Worm (Caenorhabditis elegans): Measurements from ENCODE around the gene R53.8.

DNA sequence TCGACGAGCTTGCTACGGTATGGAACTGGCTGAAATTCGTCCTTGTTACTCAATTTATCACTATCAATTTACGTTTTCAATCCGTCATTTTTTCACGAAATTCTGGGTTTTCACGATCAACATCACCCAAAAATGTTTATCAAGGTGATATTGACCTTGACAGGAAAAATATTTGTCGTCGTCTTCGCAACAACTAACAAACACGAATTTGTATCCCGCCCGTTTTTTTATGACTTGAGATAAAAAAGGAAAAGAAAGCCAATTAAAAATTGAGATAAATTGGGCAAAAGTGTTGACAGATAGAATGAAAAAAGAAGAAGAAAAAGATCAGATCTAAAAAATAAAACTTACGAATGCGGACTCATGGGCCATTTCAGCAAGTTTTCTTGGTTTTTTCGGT lies 34.4 kb downstream of the R53.8 start:
- TF ChIP-seq flt-1 (GFP tag; IDR thresholded peaks at IDR 0.05) = no peak
- TF ChIP-seq ztf-29 (GFP tag; IDR thresholded peaks at IDR 0.05) = no peak
- TF ChIP-seq med-1 (GFP tag; optimal IDR thresholded peaks at IDR 0.05; ENCODE audit: insufficient read depth) = no peak
- no peak for TF ChIP-seq klf-2 (GFP tag; conservative IDR thresholded peaks at IDR 0.05)
- TF ChIP-seq tab-1 (GFP tag; IDR thresholded peaks at IDR 0.05) = no peak
- TF ChIP-seq ref-1 (GFP tag; conservative IDR thresholded peaks at IDR 0.05) = no peak
- no peak for TF ChIP-seq cog-1 (tag; optimal IDR thresholded peaks at IDR 0.05)
- no peak for TF ChIP-seq ztf-23 (GFP tag; IDR thresholded peaks at IDR 0.05)
- no peak for TF ChIP-seq T22C8.4 (GFP tag; IDR thresholded peaks at IDR 0.05)

All from whole organism, midembryonic.